Worm (Caenorhabditis elegans): ENCODE data around the gene K02E2.1.

The K02E2.1 gene

DNA sequence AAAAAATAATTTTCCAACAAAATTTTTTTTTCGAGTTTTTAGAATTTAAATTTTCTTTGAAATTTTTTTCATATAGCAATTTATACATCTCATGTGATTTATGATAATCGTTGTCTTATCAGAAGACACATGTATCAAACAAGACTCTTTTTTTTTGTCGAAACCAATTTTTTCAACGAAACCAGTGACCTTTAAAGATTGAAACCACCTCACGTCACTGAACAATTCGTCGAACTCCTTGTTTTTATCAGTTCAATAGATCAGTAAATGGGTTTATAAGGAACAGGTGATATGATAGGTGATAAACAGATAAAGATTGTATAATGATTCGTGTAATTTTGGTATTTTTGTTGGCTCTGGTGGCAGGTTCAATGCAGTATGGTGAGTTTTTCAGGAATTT is 42.5 kb downstream of the K02E2.1 start, which contains the start of gene cnc-7:
Gene cnc-7, plus strand, starts transcription at position 301 of the 400 bp plus-strand sequence.
- TF ChIP-seq zim-3 (tag; optimal IDR thresholded peaks at IDR 0.05): no peak

DNA sequence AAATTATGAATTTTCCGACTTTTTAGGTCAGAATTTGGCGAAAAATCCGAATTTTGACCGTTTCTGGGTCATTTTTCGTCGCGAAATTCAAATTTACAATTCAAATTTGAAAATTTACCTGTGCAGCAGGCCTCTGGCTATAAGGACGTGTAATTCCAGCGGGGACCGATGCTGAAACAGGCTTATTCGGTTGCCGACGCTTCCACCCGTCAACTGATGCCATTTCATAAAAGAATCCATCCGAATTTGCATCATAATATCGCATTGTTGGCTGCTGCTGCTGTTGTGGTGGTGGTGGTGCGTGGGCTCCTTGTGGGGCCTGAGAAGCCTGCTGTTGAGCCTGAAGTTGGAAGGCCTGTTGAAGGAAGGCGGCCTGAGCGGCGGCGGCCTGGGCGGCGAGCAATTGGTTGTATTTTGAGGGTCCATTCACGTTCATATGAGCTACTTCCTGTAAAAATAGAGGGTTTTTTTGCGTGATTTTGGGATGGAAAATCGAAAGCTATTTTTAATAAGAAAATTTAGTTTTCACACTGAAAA is 48.3 kb downstream of the K02E2.1 start:
- TF ChIP-seq F10E7.11 (tag; optimal IDR thresholded peaks at IDR 0.05): no peak
- no peak for TF ChIP-seq dpff-1 (tag; optimal IDR thresholded peaks at IDR 0.05)
- TF ChIP-seq cebp-1 (GFP tag; IDR thresholded peaks at IDR 0.05): no peak
- peak; percentile 13 for TF ChIP-seq cebp-1 (tag; optimal IDR thresholded peaks at IDR 0.05)
- TF ChIP-seq hlh-26 (GFP tag; conservative IDR thresholded peaks at IDR 0.05): no peak
- 0 out of 2 replicates have a peak, but pooled peaks have one; percentile 56 for TF ChIP-seq F37B4.10 (GFP tag; IDR thresholded peaks at IDR 0.05)
- no peak for TF ChIP-seq Y95B8A.8 (GFP tag; IDR thresholded peaks at IDR 0.05)
- TF ChIP-seq chd-7 (tag; optimal IDR thresholded peaks at IDR 0.05): no peak
- 0 out of 2 replicates have a peak, but pooled peaks have one; percentile 11 for TF ChIP-seq mcd-1 (GFP tag; IDR thresholded peaks at IDR 0.05)
- TF ChIP-seq zfh-2 (GFP tag; conservative IDR thresholded peaks at IDR 0.05): peak; percentile 82
- TF ChIP-seq lsy-27 (tag; optimal IDR thresholded peaks at IDR 0.05; ENCODE audit: borderline replicate concordance, insufficient read depth): no peak
- peak; percentile 39; the same call in 1 of the 2 replicates for TF ChIP-seq egrh-3 (GFP tag; IDR thresholded peaks at IDR 0.05)
- TF ChIP-seq nfya-1 (tag; optimal IDR thresholded peaks at IDR 0.05; ENCODE audit: borderline replicate concordance, insufficient read depth): no peak
- no peak for TF ChIP-seq attf-5 (GFP tag; optimal IDR thresholded peaks at IDR 0.05)
- no peak for TF ChIP-seq tlf-1 (GFP tag; optimal IDR thresholded peaks at IDR 0.05)
- no peak for TF ChIP-seq pbrm-1 (GFP tag; IDR thresholded peaks at IDR 0.05)
- no peak for TF ChIP-seq xnd-1 (tag; optimal IDR thresholded peaks at IDR 0.05)
- TF ChIP-seq madf-6 (GFP tag; IDR thresholded peaks at IDR 0.05): no peak
- no peak for TF ChIP-seq nhr-27 (tag; optimal IDR thresholded peaks at IDR 0.05)

DNA sequence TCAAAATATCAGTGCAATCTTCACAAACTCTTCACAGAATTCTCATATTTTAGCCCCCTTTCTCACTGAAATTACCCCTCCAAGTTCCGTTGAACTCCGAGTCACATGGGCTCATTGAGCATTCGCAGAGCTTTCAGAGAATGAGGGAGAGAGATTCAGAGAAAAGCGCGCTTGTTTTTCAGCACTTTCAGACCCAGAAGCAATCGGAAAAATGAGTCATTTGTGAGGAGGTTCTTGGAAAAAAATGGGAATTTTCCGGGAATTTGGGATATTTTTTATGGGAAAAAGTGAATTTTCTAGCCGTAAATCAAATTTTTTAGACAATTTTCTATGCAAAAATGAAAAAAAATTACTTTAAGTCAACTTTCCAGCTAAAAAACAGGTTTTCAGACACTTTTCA is 51.5 kb downstream of the K02E2.1 start:
- TF ChIP-seq bed-1 (GFP tag; IDR thresholded peaks at IDR 0.05) (no peak), efl-1 (GFP tag; optimal IDR thresholded peaks at IDR 0.05) (no peak), ama-1 (optimal IDR thresholded peaks at IDR 0.05) (no peak), ama-1 (GFP tag; optimal IDR thresholded peaks at IDR 0.05) (no peak), F57C9.4 (tag; optimal IDR thresholded peaks at IDR 0.05) (no peak), zim-3 (tag; optimal IDR thresholded peaks at IDR 0.05) (no peak), Y53G8AR.9 (GFP tag; conservative IDR thresholded peaks at IDR 0.05) (no peak)

Data from whole organism, young adult.